Worm (Caenorhabditis elegans): ENCODE data around the gene clec-255.

clec-255 gene

DNA sequence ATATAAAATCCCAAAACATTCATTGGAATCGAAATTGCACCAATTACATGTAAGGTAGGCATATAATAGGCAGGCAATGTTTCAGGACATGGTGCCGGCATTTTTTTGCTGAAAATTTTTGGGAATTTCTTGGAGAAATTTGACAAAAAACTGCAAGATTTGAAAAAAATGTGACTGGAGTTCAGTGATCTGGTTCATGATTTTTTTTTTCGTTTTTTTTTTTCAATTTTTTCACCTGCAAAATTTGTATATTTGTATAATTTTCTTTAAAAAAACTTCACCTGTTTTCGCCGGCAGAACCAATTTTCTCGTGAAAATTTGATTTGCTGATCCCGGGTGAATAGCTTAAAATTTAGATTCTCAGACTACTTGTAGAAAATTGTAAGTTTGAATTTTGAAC is 35.9 kb upstream of the clec-255 start, which contains the start of gene sri-10:
Gene sri-10, minus strand, starts transcription at position 101 of the 400 bp plus-strand sequence.
- TF ChIP-seq rnt-1 (tag; optimal IDR thresholded peaks at IDR 0.05): no peak
- TF ChIP-seq ceh-22 (tag; optimal IDR thresholded peaks at IDR 0.05): no peak
- TF ChIP-seq pat-9 (tag; optimal IDR thresholded peaks at IDR 0.05): no peak
- TF ChIP-seq unc-86 (tag; optimal IDR thresholded peaks at IDR 0.05): no peak
- no peak for TF ChIP-seq fax-1 (tag; optimal IDR thresholded peaks at IDR 0.05)
- TF ChIP-seq ceh-34 (tag; optimal IDR thresholded peaks at IDR 0.05): no peak
- no peak for TF ChIP-seq lin-11 (tag; optimal IDR thresholded peaks at IDR 0.05)
- no peak for TF ChIP-seq unc-42 (tag; optimal IDR thresholded peaks at IDR 0.05)
- no peak for TF ChIP-seq fkh-10 (GFP tag; optimal IDR thresholded peaks at IDR 0.05)
- TF ChIP-seq pqm-1 (tag; optimal IDR thresholded peaks at IDR 0.05): no peak
- no peak for TF ChIP-seq hlh-6 (tag; optimal IDR thresholded peaks at IDR 0.05)
- no peak for TF ChIP-seq ceh-18 (tag; optimal IDR thresholded peaks at IDR 0.05)
- TF ChIP-seq hlh-13 (GFP tag; optimal IDR thresholded peaks at IDR 0.05): no peak
- no peak for TF ChIP-seq sox-2 (GFP tag; IDR thresholded peaks at IDR 0.05)
- no peak for TF ChIP-seq ceh-14 (tag; optimal IDR thresholded peaks at IDR 0.05)

ce11 chrV:18803260-18803659 is 32.7 kb upstream of the clec-255 start, which contains the start of gene C54E10.10:
Gene C54E10.10 (minus strand): TSS chrV:18803360.
- no peak for TF ChIP-seq unc-3 (GFP tag; conservative IDR thresholded peaks at IDR 0.05)
- TF ChIP-seq unc-3 (tag; optimal IDR thresholded peaks at IDR 0.05): no peak
- TF ChIP-seq ceh-9 (tag; optimal IDR thresholded peaks at IDR 0.05): no peak
- no peak for TF ChIP-seq syd-9 (tag; optimal IDR thresholded peaks at IDR 0.05)
- TF ChIP-seq ceh-22 (tag; optimal IDR thresholded peaks at IDR 0.05): no peak
- TF ChIP-seq lin-11 (tag; optimal IDR thresholded peaks at IDR 0.05): no peak
- TF ChIP-seq ceh-14 (tag; optimal IDR thresholded peaks at IDR 0.05): no peak
- TF ChIP-seq hlh-30 (tag; optimal IDR thresholded peaks at IDR 0.05; ENCODE audit: insufficient read depth): no peak
- TF ChIP-seq hlh-13 (GFP tag; optimal IDR thresholded peaks at IDR 0.05): no peak
- no peak for TF ChIP-seq pha-2 (tag; optimal IDR thresholded peaks at IDR 0.05)
- no peak for TF ChIP-seq hlh-15 (tag; optimal IDR thresholded peaks at IDR 0.05)
- no peak for TF ChIP-seq C08G9.2 (tag; optimal IDR thresholded peaks at IDR 0.05)
- TF ChIP-seq ttx-3 (tag; optimal IDR thresholded peaks at IDR 0.05): no peak
- TF ChIP-seq ceh-19 (GFP tag; optimal IDR thresholded peaks at IDR 0.05): no peak
- no peak for TF ChIP-seq ceh-2 (tag; optimal IDR thresholded peaks at IDR 0.05)

- no peak for TF ChIP-seq ztf-16 (tag; optimal IDR thresholded peaks at IDR 0.05)
- no peak for TF ChIP-seq C38D4.7 (GFP tag; optimal IDR thresholded peaks at IDR 0.05)
- no peak for TF ChIP-seq nfya-1 (tag; optimal IDR thresholded peaks at IDR 0.05)
- no peak for TF ChIP-seq mec-3 (tag; optimal IDR thresholded peaks at IDR 0.05; ENCODE audit: borderline replicate concordance)
- no peak for TF ChIP-seq fkh-6 (tag; optimal IDR thresholded peaks at IDR 0.05)
- TF ChIP-seq ceh-34 (tag; optimal IDR thresholded peaks at IDR 0.05): no peak
- no peak for TF ChIP-seq ceh-6 (GFP tag; optimal IDR thresholded peaks at IDR 0.05)
- TF ChIP-seq ceh-18 (tag; optimal IDR thresholded peaks at IDR 0.05): no peak
- TF ChIP-seq dmd-4 (tag; optimal IDR thresholded peaks at IDR 0.05; ENCODE audit: borderline replicate concordance): no peak
- no peak for TF ChIP-seq lim-6 (tag; optimal IDR thresholded peaks at IDR 0.05)
- TF ChIP-seq ahr-1 (tag; optimal IDR thresholded peaks at IDR 0.05): no peak
- TF ChIP-seq unc-42 (tag; optimal IDR thresholded peaks at IDR 0.05): no peak
- TF ChIP-seq ref-2 (tag; optimal IDR thresholded peaks at IDR 0.05): no peak
- no peak for TF ChIP-seq pros-1 (tag; optimal IDR thresholded peaks at IDR 0.05)
- no peak for TF ChIP-seq pag-3 (tag; optimal IDR thresholded peaks at IDR 0.05; ENCODE audit: borderline replicate concordance)
- no peak for TF ChIP-seq ceh-48 (tag; optimal IDR thresholded peaks at IDR 0.05)
Observed at ce11 chrV:18802077-18802476, 31.6 kb upstream of the clec-255 start, which contains the start of gene C54E10.11. Gene C54E10.11 (minus strand): TSS chrV:18802177.
